3 fruit fly cellular contexts compared by ENCODE assay signal in genomic region chr2L:20829755-20830396, dm6.
TF ChIP-seq lines count a peak whose summit lies in the region.

No protein-coding gene starts in this region.

TF ChIP-seq in whole organism, adult, 20 proteins besides CTCF, POLR2A, EP300 and RAD21 (continued from another document):
- TF ChIP-seq CG11617 (GFP tag; optimal IDR thresholded peaks at IDR 0.05; lab: Kevin White, UChicago): peak; percentile 21
TF ChIP-seq in whole organism, adult: peak in this region for 10.

TF ChIP-seq in whole organism, embryonic, 481 proteins besides CTCF, POLR2A, EP300 and RAD21 (continued from another document and continues in another):
- TF ChIP-seq D19A (tag; optimal IDR thresholded peaks at IDR 0.05; lab: Kevin White, UChicago) (peak; percentile 50), disco-r (GFP tag; optimal IDR thresholded peaks at IDR 0.05; lab: Kevin White, UChicago) (no peak), Xbp1 (GFP tag; optimal IDR thresholded peaks at IDR 0.05; lab: Kevin White, UChicago) (no peak), CG7928 (GFP tag; optimal IDR thresholded peaks at IDR 0.05; lab: Kevin White, UChicago) (no peak), zen (tag; optimal IDR thresholded peaks at IDR 0.05; lab: Kevin White, UChicago) (no peak), CG3847 (GFP tag; IDR thresholded peaks at IDR 0.05; lab: Robert Waterston, UW) (no peak), CG14667 (GFP tag; IDR thresholded peaks at IDR 0.05; lab: Robert Waterston, UW) (no peak), ftz-f1 (GFP tag; optimal IDR thresholded peaks at IDR 0.05; lab: Kevin White, UChicago) (no peak), HLH3B (GFP tag; IDR thresholded peaks at IDR 0.05; lab: Robert Waterston, UW) (no peak), CG13123 (GFP tag; optimal IDR thresholded peaks at IDR 0.05; lab: Kevin White, UChicago) (no peak), gsb (GFP tag; IDR thresholded peaks at IDR 0.05; lab: Robert Waterston, UW) (no peak), sob (GFP tag; IDR thresholded peaks at IDR 0.05; lab: Robert Waterston, UW) (peak; percentile 9; the same call in 1 of the 2 replicates), Blimp-1 (GFP tag; optimal IDR thresholded peaks at IDR 0.05; lab: Kevin White, UChicago) (no peak), CG2678 (tag; optimal IDR thresholded peaks at IDR 0.05; lab: Kevin White, UChicago) (peak; percentile 48), HLH4C (GFP tag; IDR thresholded peaks at IDR 0.05; lab: Robert Waterston, UW; ENCODE audit: partially characterized antibody) (no peak), Ssrp (tag; optimal IDR thresholded peaks at IDR 0.05; lab: Kevin White, UChicago) (no peak), dimm (GFP tag; IDR thresholded peaks at IDR 0.05; lab: Robert Waterston, UW) (no peak), slou (GFP tag; optimal IDR thresholded peaks at IDR 0.05; lab: Kevin White, UChicago) (no peak), CrebB (tag; optimal IDR thresholded peaks at IDR 0.05; lab: Kevin White, UChicago) (no peak), cwo (GFP tag; optimal IDR thresholded peaks at IDR 0.05; lab: Kevin White, UChicago) (no peak), CG12104 (GFP tag; optimal IDR thresholded peaks at IDR 0.05; lab: Kevin White, UChicago) (no peak), CG1603 (tag; optimal IDR thresholded peaks at IDR 0.05; lab: Kevin White, UChicago) (no peak), esg (GFP tag; conservative IDR thresholded peaks at IDR 0.05; lab: Robert Waterston, UW) (no peak), psq (GFP tag; optimal IDR thresholded peaks at IDR 0.05; lab: Kevin White, UChicago) (no peak), CG3407 (GFP tag; optimal IDR thresholded peaks at IDR 0.05; lab: Kevin White, UChicago) (no peak), CoRest (tag; optimal IDR thresholded peaks at IDR 0.05; lab: Kevin White, UChicago) (no peak), CG5953 (GFP tag; IDR thresholded peaks at IDR 0.05; lab: Robert Waterston, UW) (no peak), ham (GFP tag; IDR thresholded peaks at IDR 0.05; lab: Robert Waterston, UW) (no peak), CG1024 (GFP tag; IDR thresholded peaks at IDR 0.05; lab: Robert Waterston, UW) (no peak), Nf-YC (tag; optimal IDR thresholded peaks at IDR 0.05; lab: Kevin White, UChicago) (peak; percentile 14), CG16863 (GFP tag; optimal IDR thresholded peaks at IDR 0.05; lab: Kevin White, UChicago) (no peak), CG1832 (GFP tag; optimal IDR thresholded peaks at IDR 0.05; lab: Kevin White, UChicago) (no peak), shn (GFP tag; optimal IDR thresholded peaks at IDR 0.05; lab: Kevin White, UChicago) (no peak), CG11504 (tag; optimal IDR thresholded peaks at IDR 0.05; lab: Kevin White, UChicago) (peak; percentile 26), pan (optimal IDR thresholded peaks at IDR 0.05; lab: Kevin White, UChicago) (no peak), pan (GFP tag; optimal IDR thresholded peaks at IDR 0.05 in 1 of 2, IDR thresholded peaks at IDR 0.05 in 1 of 2) (no peak), CG17612 (GFP tag; IDR thresholded peaks at IDR 0.05; lab: Robert Waterston, UW) (no peak), CG4854 (GFP tag; optimal IDR thresholded peaks at IDR 0.05; lab: Kevin White, UChicago) (no peak), ab (GFP tag; optimal IDR thresholded peaks at IDR 0.05; lab: Kevin White, UChicago) (no peak), CG13894 (tag; optimal IDR thresholded peaks at IDR 0.05; lab: Kevin White, UChicago) (peak; percentile 18), Max (GFP tag; optimal IDR thresholded peaks at IDR 0.05; lab: Kevin White, UChicago) (no peak), CG10366 (GFP tag; IDR thresholded peaks at IDR 0.05; lab: Robert Waterston, UW) (no peak), CG16779 (GFP tag; IDR thresholded peaks at IDR 0.05; lab: Robert Waterston, UW) (no peak), CG8944 (GFP tag; optimal IDR thresholded peaks at IDR 0.05; lab: Kevin White, UChicago) (no peak), CG10321 (GFP tag; IDR thresholded peaks at IDR 0.05; lab: Robert Waterston, UW) (0 out of 2 replicates have a peak, but pooled peaks have one; percentile 8), CG10147 (GFP tag; optimal IDR thresholded peaks at IDR 0.05; lab: Kevin White, UChicago) (no peak), CG11696 (GFP tag; IDR thresholded peaks at IDR 0.05; lab: Robert Waterston, UW) (no peak), bcd (GFP tag; optimal IDR thresholded peaks at IDR 0.05; lab: Kevin White, UChicago) (peak; percentile 4), crc (GFP tag; optimal IDR thresholded peaks at IDR 0.05; lab: Kevin White, UChicago) (no peak), Tbp (GFP tag; optimal IDR thresholded peaks at IDR 0.05; lab: Kevin White, UChicago) (no peak), cad (GFP tag; optimal IDR thresholded peaks at IDR 0.05; lab: Kevin White, UChicago) (no peak), HLH54F (GFP tag; optimal IDR thresholded peaks at IDR 0.05; lab: Kevin White, UChicago) (no peak), Atf6 (GFP tag; IDR thresholded peaks at IDR 0.05; lab: Robert Waterston, UW) (no peak), ssp (GFP tag; IDR thresholded peaks at IDR 0.05; lab: Robert Waterston, UW) (no peak), grau (tag; optimal IDR thresholded peaks at IDR 0.05; lab: Kevin White, UChicago) (peak; percentile 4), rib (GFP tag; IDR thresholded peaks at IDR 0.05; lab: Robert Waterston, UW) (no peak), CG10543 (GFP tag; optimal IDR thresholded peaks at IDR 0.05; lab: Kevin White, UChicago) (peak; percentile 14), BEAF-32 (GFP tag; optimal IDR thresholded peaks at IDR 0.05; lab: Kevin White, UChicago) (peak; percentile 12), Sin3A (optimal IDR thresholded peaks at IDR 0.05; lab: Kevin White, UChicago) (no peak), Doc2 (GFP tag; IDR thresholded peaks at IDR 0.05; lab: Robert Waterston, UW) (no peak), lbe (GFP tag; optimal IDR thresholded peaks at IDR 0.05; lab: Kevin White, UChicago) (peak; percentile 33), CG33213 (GFP tag; optimal IDR thresholded peaks at IDR 0.05; lab: Kevin White, UChicago) (no peak), CG6765 (GFP tag; optimal IDR thresholded peaks at IDR 0.05; lab: Kevin White, UChicago) (no peak), pho (GFP tag; optimal IDR thresholded peaks at IDR 0.05; lab: Kevin White, UChicago) (no peak), insv (GFP tag; optimal IDR thresholded peaks at IDR 0.05; lab: Kevin White, UChicago) (no peak), CG31388 (GFP tag; optimal IDR thresholded peaks at IDR 0.05; lab: Kevin White, UChicago) (no peak), CG14441 (GFP tag; IDR thresholded peaks at IDR 0.05; lab: Robert Waterston, UW) (no peak), NK7.1 (GFP tag; optimal IDR thresholded peaks at IDR 0.05; lab: Kevin White, UChicago) (no peak), CG12659 (GFP tag; optimal IDR thresholded peaks at IDR 0.05; lab: Kevin White, UChicago) (no peak)

TF ChIP-seq in whole organism, prepupa, 60 proteins besides CTCF, POLR2A, EP300 and RAD21 (continued from another document):
- TF ChIP-seq CG8319 (GFP tag; optimal IDR thresholded peaks at IDR 0.05; lab: Kevin White, UChicago): no peak
